Worm (Caenorhabditis elegans): ENCODE measurements around the gene Y69A2AL.2.

DNA sequence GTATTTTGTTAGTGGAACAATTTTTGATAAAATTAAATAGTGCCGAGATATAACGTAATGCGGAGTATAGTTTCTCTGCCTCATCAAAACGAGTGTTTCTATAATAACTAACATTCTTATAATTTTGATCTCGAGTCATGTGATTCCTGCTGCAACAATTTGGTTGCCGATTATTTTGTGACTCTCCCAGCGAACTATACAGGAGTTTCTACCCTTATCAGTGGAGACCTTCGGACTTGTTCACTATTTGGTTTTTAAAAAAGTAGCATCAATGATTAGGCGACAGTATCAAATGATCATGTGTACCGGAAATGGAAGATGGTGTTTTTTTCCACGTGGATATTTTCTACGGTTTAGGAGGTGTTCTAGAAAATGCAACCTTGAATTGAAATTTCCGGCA, 15.8 kb upstream of the Y69A2AL.2 start:
- TF ChIP-seq pha-4 (tag; optimal IDR thresholded peaks at IDR 0.05) (no peak), C08G9.2 (tag; optimal IDR thresholded peaks at IDR 0.05) (no peak), nhr-11 (tag; optimal IDR thresholded peaks at IDR 0.05) (no peak)

Measured in whole organism, late embryonic.